Fruit fly (Drosophila melanogaster): Measurements from ENCODE around the gene GlcAT-S.

- TF ChIP-seq psq (GFP tag; optimal IDR thresholded peaks at IDR 0.05) (peak; percentile 75), Dfd (GFP tag; optimal IDR thresholded peaks at IDR 0.05) (no peak)
Measured at dm6 chr2L:9633811-9634436, 17.7 kb downstream of the GlcAT-S start, which contains the start of gene Apoltp.
